Fruit fly (Drosophila melanogaster): Measurements from ENCODE around the gene CG6650.

CG6650 gene

dm6 chr3L:14028485-14029384 is 2.5 kb upstream of the CG6650 start, which contains the start of gene Ptip (continued):
- TF ChIP-seq CG12155 (GFP tag; optimal IDR thresholded peaks at IDR 0.05) (no peak), esg (GFP tag; conservative IDR thresholded peaks at IDR 0.05) (no peak), Gug (GFP tag; IDR thresholded peaks at IDR 0.05) (no peak; the same call in 3 of the 4 replicates), CG1647 (GFP tag; optimal IDR thresholded peaks at IDR 0.05) (peak; percentile 4), CG9797 (GFP tag; optimal IDR thresholded peaks at IDR 0.05) (peak; percentile 29), Sry-δ (GFP tag; optimal IDR thresholded peaks at IDR 0.05) (peak; percentile 99), CG11723 (GFP tag; optimal IDR thresholded peaks at IDR 0.05) (no peak), gcm (GFP tag; optimal IDR thresholded peaks at IDR 0.05) (no peak), ci (GFP tag; IDR thresholded peaks at IDR 0.05) (peak; percentile 87), Taf1 (GFP tag; IDR thresholded peaks at IDR 0.05) (no peak), CG11504 (tag; optimal IDR thresholded peaks at IDR 0.05) (no peak), fru (optimal IDR thresholded peaks at IDR 0.05) (no peak), CG32767 (GFP tag; IDR thresholded peaks at IDR 0.05) (no peak), CG12391 (tag; optimal IDR thresholded peaks at IDR 0.05) (peak; percentile 25), Blimp-1 (GFP tag; optimal IDR thresholded peaks at IDR 0.05) (peak; percentile 94), HHEX (GFP tag; optimal IDR thresholded peaks at IDR 0.05) (peak; percentile 48), CG2889 (GFP tag; IDR thresholded peaks at IDR 0.05) (no peak), CG16863 (GFP tag; optimal IDR thresholded peaks at IDR 0.05) (no peak), CG5180 (GFP tag; optimal IDR thresholded peaks at IDR 0.05) (no peak), Atf3 (GFP tag; optimal IDR thresholded peaks at IDR 0.05) (no peak), sna (GFP tag; IDR thresholded peaks at IDR 0.05; ENCODE audit: partially characterized antibody) (peak; percentile 90), Sry-β (GFP tag; optimal IDR thresholded peaks at IDR 0.05) (no peak), CG14667 (GFP tag; IDR thresholded peaks at IDR 0.05) (no peak), pfk (GFP tag; optimal IDR thresholded peaks at IDR 0.05) (peak; percentile 40), CG2875 (GFP tag; optimal IDR thresholded peaks at IDR 0.05) (no peak), sens-2 (GFP tag; IDR thresholded peaks at IDR 0.05) (no peak), CG34376 (GFP tag; optimal IDR thresholded peaks at IDR 0.05) (peak; percentile 60), ase (GFP tag; IDR thresholded peaks at IDR 0.05) (0 out of 3 replicates have a peak, but pooled peaks have one; percentile 9), CG2120 (GFP tag; optimal IDR thresholded peaks at IDR 0.05) (peak; percentile 39), CG10565 (GFP tag; optimal IDR thresholded peaks at IDR 0.05) (no peak), CG1233 (GFP tag; optimal IDR thresholded peaks at IDR 0.05) (no peak), crol (GFP tag; IDR thresholded peaks at IDR 0.05) (no peak), ind (GFP tag; optimal IDR thresholded peaks at IDR 0.05) (no peak), CG13123 (GFP tag; optimal IDR thresholded peaks at IDR 0.05) (no peak), ara (GFP tag; IDR thresholded peaks at IDR 0.05) (no peak), ab (GFP tag; optimal IDR thresholded peaks at IDR 0.05) (no peak), CG30403 (GFP tag; optimal IDR thresholded peaks at IDR 0.05) (no peak), kni (GFP tag; optimal IDR thresholded peaks at IDR 0.05) (no peak), CG8290 (GFP tag; optimal IDR thresholded peaks at IDR 0.05) (no peak), CG8290 (tag; optimal IDR thresholded peaks at IDR 0.05) (peak in 1 of 2 experiments; percentile 42), prd (optimal IDR thresholded peaks at IDR 0.05) (no peak), prd (GFP tag; IDR thresholded peaks at IDR 0.05) (0 out of 3 replicates have a peak, but pooled peaks have one; percentile 19), Xbp1 (GFP tag; optimal IDR thresholded peaks at IDR 0.05) (peak; percentile 37), usp (GFP tag; optimal IDR thresholded peaks at IDR 0.05) (no peak), zen (tag; optimal IDR thresholded peaks at IDR 0.05) (peak; percentile 91), CG9437 (GFP tag; optimal IDR thresholded peaks at IDR 0.05) (no peak), tio (GFP tag; optimal IDR thresholded peaks at IDR 0.05) (no peak), danr (GFP tag; IDR thresholded peaks at IDR 0.05) (no peak), exex (tag; optimal IDR thresholded peaks at IDR 0.05) (no peak), CG7556 (GFP tag; optimal IDR thresholded peaks at IDR 0.05) (no peak)

Measured in whole organism, embryonic.